Fruit fly (Drosophila melanogaster) whole organism: ENCODE measurements around the gene hay.

ENCODE experiments used
- CG8478 ChIP-seq: fragments of >200 bp; optimal IDR thresholded peaks from 2 replicates; lab custom pipeline; 2018; ENCODE audit warnings: inconsistent platforms
- Dll ChIP-seq: fragments of >200 bp; optimal IDR thresholded peaks from 2 replicates; lab custom pipeline; 2017
- EcR ChIP-seq, 2 experiments: fragments of >200 bp; optimal IDR thresholded peaks; 2 replicates each; lab custom pipeline; 2017; ENCODE audit warnings: missing biosample characterization in 2 of 2, missing genetic modification characterization in 2 of 2, missing genetic modification reagents in 2 of 2
- pan ChIP-seq: fragments of >200 bp; optimal IDR thresholded peaks from 2 replicates; lab custom pipeline; 2017
- psq ChIP-seq: fragments of >200 bp; optimal IDR thresholded peaks from 2 replicates; lab custom pipeline; 2017
- usp ChIP-seq: fragments of >200 bp; optimal IDR thresholded peaks from 2 replicates; lab custom pipeline; 2017; ENCODE audit warnings: missing biosample characterization, missing genetic modification characterization, mixed read lengths

- TF ChIP-seq pan (lab: Kevin White, UChicago): no peak
- TF ChIP-seq CG8478 (lab: Kevin White, UChicago): no peak
- TF ChIP-seq EcR (GFP tag; optimal IDR thresholded peaks at IDR 0.05; lab: Kevin White, UChicago): no peak
- TF ChIP-seq psq (lab: Kevin White, UChicago): no peak
- no peak for TF ChIP-seq usp (GFP tag; lab: Kevin White, UChicago)
- TF ChIP-seq Dll (lab: Kevin White, UChicago): no peak
These were observed 49.9 kb downstream of the hay start for dm6 chr3L:10680728-10681306.
